Fruit fly (Drosophila melanogaster) Kc167 (cell line): ENCODE results near the gene CG12986.

ENCODE experiments used
- Sin3A ChIP-seq: fragments of >200 bp; optimal IDR thresholded peaks from 2 replicates; lab custom pipeline; 2018; ENCODE audit warnings: missing external identifiers
- h ChIP-seq: fragments of >200 bp; optimal IDR thresholded peaks from 3 replicates; lab custom pipeline; 2018; ENCODE audit warnings: missing external identifiers
- psq ChIP-seq: fragments of >200 bp; optimal IDR thresholded peaks from 2 replicates; lab custom pipeline; 2017; ENCODE audit warnings: missing external identifiers
- ttk ChIP-seq: sonication (Bioruptor generic); optimal IDR thresholded peaks from 2 replicates; lab custom pipeline; 2017; ENCODE audit warnings: missing external identifiers

dm6 chrX:17802353-17803121 is 16.9 kb downstream of the CG12986 start:
- TF ChIP-seq psq (lab: Kevin White, UChicago) = no peak
- no peak for TF ChIP-seq h
- TF ChIP-seq ttk (lab: Kevin White, UChicago) = no peak
- TF ChIP-seq Sin3A (lab: Kevin White, UChicago) = no peak
